Fruit fly (Drosophila melanogaster): ENCODE data around the gene CG13887.

Gene CG13887

dm6 chr3L:793733-794320, 43.8 kb upstream of the CG13887 start (continued):
- TF ChIP-seq CG7928 (GFP tag; optimal IDR thresholded peaks at IDR 0.05), result no peak
- TF ChIP-seq bab2 (GFP tag; optimal IDR thresholded peaks at IDR 0.05), result no peak
- TF ChIP-seq so (GFP tag; IDR thresholded peaks at IDR 0.05), result 0 out of 3 replicates have a peak, but pooled peaks have one; percentile 28
- TF ChIP-seq oc (tag; optimal IDR thresholded peaks at IDR 0.05), result no peak
- TF ChIP-seq Side (GFP tag; optimal IDR thresholded peaks at IDR 0.05), result no peak
- TF ChIP-seq Mad (GFP tag; optimal IDR thresholded peaks at IDR 0.05), result no peak
- no peak for TF ChIP-seq Deaf1 (tag; optimal IDR thresholded peaks at IDR 0.05)
- no peak for TF ChIP-seq ewg (GFP tag; optimal IDR thresholded peaks at IDR 0.05)
- TF ChIP-seq CG17361 (GFP tag; IDR thresholded peaks at IDR 0.05), result peak; percentile 35; the same call in 1 of the 3 replicates
- TF ChIP-seq tll (GFP tag; optimal IDR thresholded peaks at IDR 0.05), result no peak
- TF ChIP-seq fru (optimal IDR thresholded peaks at IDR 0.05), result no peak
- TF ChIP-seq Awh (GFP tag; IDR thresholded peaks at IDR 0.05), result no peak
- TF ChIP-seq MBD-R2 (GFP tag; IDR thresholded peaks at IDR 0.05), result no peak
- no peak for TF ChIP-seq cas (GFP tag; IDR thresholded peaks at IDR 0.05)
- no peak for TF ChIP-seq CG3995 (GFP tag; optimal IDR thresholded peaks at IDR 0.05)
- no peak for TF ChIP-seq CG13424 (tag; optimal IDR thresholded peaks at IDR 0.05)
- no peak for TF ChIP-seq CG13287 (GFP tag; IDR thresholded peaks at IDR 0.05; ENCODE audit: partially characterized antibody)
- peak in 1 of 2 experiments; percentile 4 for TF ChIP-seq chif (GFP tag; optimal IDR thresholded peaks at IDR 0.05)
- peak; percentile 11 for TF ChIP-seq CG17359 (tag; optimal IDR thresholded peaks at IDR 0.05)
- no peak for TF ChIP-seq CG12219 (GFP tag; optimal IDR thresholded peaks at IDR 0.05)
- TF ChIP-seq CG10147 (GFP tag; optimal IDR thresholded peaks at IDR 0.05), result no peak
- peak; percentile 89 for TF ChIP-seq sens (GFP tag)
- TF ChIP-seq knrl (GFP tag; IDR thresholded peaks at IDR 0.05; ENCODE audit: partially characterized antibody), result no peak
- TF ChIP-seq aop (GFP tag; IDR thresholded peaks at IDR 0.05), result no peak
- TF ChIP-seq ac (GFP tag; optimal IDR thresholded peaks at IDR 0.05), result no peak
- TF ChIP-seq kah (GFP tag; optimal IDR thresholded peaks at IDR 0.05), result no peak
- no peak for TF ChIP-seq CG17912 (GFP tag; optimal IDR thresholded peaks at IDR 0.05)
- TF ChIP-seq Kr (GFP tag; optimal IDR thresholded peaks at IDR 0.05), result no peak
- TF ChIP-seq nau (GFP tag; optimal IDR thresholded peaks at IDR 0.05), result no peak
- no peak for TF ChIP-seq ro (GFP tag; IDR thresholded peaks at IDR 0.05)
- TF ChIP-seq ftz-f1 (GFP tag; optimal IDR thresholded peaks at IDR 0.05), result no peak
- TF ChIP-seq hkb (optimal IDR thresholded peaks at IDR 0.05), result no peak
- no peak for TF ChIP-seq hkb (GFP tag; IDR thresholded peaks at IDR 0.05)
- no peak for TF ChIP-seq ara (GFP tag; IDR thresholded peaks at IDR 0.05)
- peak; percentile 13 for TF ChIP-seq CG12769 (tag; optimal IDR thresholded peaks at IDR 0.05)
- TF ChIP-seq org-1 (GFP tag; optimal IDR thresholded peaks at IDR 0.05), result no peak
- TF ChIP-seq CG6854 (GFP tag; optimal IDR thresholded peaks at IDR 0.05), result no peak
- TF ChIP-seq CG12071 (GFP tag; optimal IDR thresholded peaks at IDR 0.05), result no peak
- TF ChIP-seq ab (GFP tag; optimal IDR thresholded peaks at IDR 0.05), result no peak
- TF ChIP-seq crp (GFP tag; optimal IDR thresholded peaks at IDR 0.05), result no peak
- peak in 1 of 2 experiments; percentile 41 for TF ChIP-seq Hr51 (GFP tag; optimal IDR thresholded peaks at IDR 0.05)
- no peak for TF ChIP-seq CG10431 (GFP tag; optimal IDR thresholded peaks at IDR 0.05)
- no peak for TF ChIP-seq Aef1 (GFP tag; IDR thresholded peaks at IDR 0.05)
- no peak for TF ChIP-seq CG17328 (GFP tag; IDR thresholded peaks at IDR 0.05)
- TF ChIP-seq disco-r (GFP tag; optimal IDR thresholded peaks at IDR 0.05), result no peak
- no peak for TF ChIP-seq pum (GFP tag; optimal IDR thresholded peaks at IDR 0.05)
- TF ChIP-seq Drgx (GFP tag; IDR thresholded peaks at IDR 0.05), result peak; percentile 45; the same call in 1 of the 2 replicates
- TF ChIP-seq gsb-n (tag; optimal IDR thresholded peaks at IDR 0.05), result no peak
- no peak for TF ChIP-seq CG3847 (GFP tag; IDR thresholded peaks at IDR 0.05)
- 0 out of 2 replicates have a peak, but pooled peaks have one; percentile 33 for TF ChIP-seq Xrp1 (GFP tag; IDR thresholded peaks at IDR 0.05)
- no peak for TF ChIP-seq CG3838 (GFP tag; optimal IDR thresholded peaks at IDR 0.05)
